Fruit fly (Drosophila melanogaster) S2 (cell line): ENCODE data around the gene Gycalpha99B.

Experiments
- CG8478 ChIP-seq: fragments of >200 bp; optimal IDR thresholded peaks from 2 replicates; lab custom pipeline; 2018
- CTCF ChIP-seq, 2 experiments: fragments of >200 bp; optimal IDR thresholded peaks; 2 replicates each; lab custom pipeline; 2018

dm6 chr3R:29689211-29689610, 6.9 kb downstream of the Gycalpha99B start, which contains the start of gene Obp99c:
- TF ChIP-seq CG8478 (lab: Kevin White, UChicago), result no peak
- no peak for TF ChIP-seq CTCF (optimal IDR thresholded peaks at IDR 0.05; lab: Kevin White, UChicago)
